Fruit fly (Drosophila melanogaster) whole organism, embryonic: ENCODE data around the gene CG12224.
A peak's percentile ranks its signal among the peaks of the same experiment; 100 is the strongest.

Experiments used
- CG15269 ChIP-seq: fragments of 200-800 bp; sonication (Bioruptor generic); optimal IDR thresholded peaks from 2 replicates; lab custom pipeline; 2018; ENCODE audit warnings: missing biosample characterization, mild to moderate bottlenecking, missing genetic modification characterization, moderate library complexity
- CG6791 ChIP-seq: fragments of 200-800 bp; sonication (Bioruptor generic); IDR thresholded peaks from 3 replicates; pipeline ENCODE4 v1.3.6; 2022; ENCODE audit warnings: missing biosample characterization, missing genetic modification characterization; ENCODE audit not compliant: partially characterized antibody
- CG7786 ChIP-seq: fragments of 200-800 bp; sonication (Bioruptor generic); optimal IDR thresholded peaks from 2 replicates; lab custom pipeline; 2016; ENCODE audit warnings: missing biosample characterization, missing genetic modification characterization
- CG7839 ChIP-seq: fragments of 200-800 bp; sonication (Bioruptor generic); optimal IDR thresholded peaks from 3 replicates; lab custom pipeline; 2018; ENCODE audit warnings: missing biosample characterization, mild to moderate bottlenecking, missing genetic modification characterization, moderate library complexity
- Camta ChIP-seq: fragments of 200-800 bp; sonication (Bioruptor generic); optimal IDR thresholded peaks from 2 replicates; lab custom pipeline; 2016; ENCODE audit warnings: missing biosample characterization, missing genetic modification characterization
- D ChIP-seq, 2 experiments: fragments of 200-800 bp in 1 of 2; fragments of >200 bp in 1 of 2; sonication (Bioruptor generic) in 1 of 2; optimal IDR thresholded peaks; 2 replicates in 1 of 2; 3 replicates in 1 of 2; lab custom pipeline; 2017; ENCODE audit warnings: mild to moderate bottlenecking in 1 of 2, missing biosample characterization in 1 of 2, missing genetic modification characterization in 1 of 2, missing genetic modification reagents in 1 of 2
- Scr ChIP-seq: fragments of 200-800 bp; sonication (Bioruptor generic); IDR thresholded peaks from 2 replicates; pipeline ENCODE4 v1.3.6; 2022; ENCODE audit warnings: missing biosample characterization, missing genetic modification characterization; ENCODE audit not compliant: partially characterized antibody
- Sin3A ChIP-seq: fragments of >200 bp; optimal IDR thresholded peaks from 2 replicates; lab custom pipeline; 2018
- al ChIP-seq: fragments of 200-800 bp; sonication (Bioruptor generic); IDR thresholded peaks from 2 replicates; pipeline ENCODE4 v1.3.6; 2022; ENCODE audit warnings: missing biosample characterization, missing genetic modification characterization
- fd102C ChIP-seq: fragments of 200-800 bp; sonication (Bioruptor generic); optimal IDR thresholded peaks from 2 replicates; lab custom pipeline; 2018; ENCODE audit warnings: missing biosample characterization, mild to moderate bottlenecking, missing genetic modification characterization, moderate library complexity
- inv ChIP-seq: fragments of 200-800 bp; sonication (Bioruptor generic); IDR thresholded peaks from 2 replicates; pipeline ENCODE4 v1.3.6; 2022; ENCODE audit warnings: missing biosample characterization, missing genetic modification characterization; ENCODE audit not compliant: partially characterized antibody
- nom ChIP-seq: fragments of 200-800 bp; sonication (Bioruptor generic); optimal IDR thresholded peaks from 2 replicates; lab custom pipeline; 2017; ENCODE audit warnings: missing biosample characterization, missing genetic modification characterization, mild to moderate bottlenecking, moderate library complexity, missing genetic modification reagents
- sc ChIP-seq, 3 experiments: fragments of >200 bp in 2 of 3; fragments of 200-800 bp in 1 of 3; sonication (Bioruptor generic) in 1 of 3; optimal IDR thresholded peaks; 2 replicates in 2 of 3; 3 replicates in 1 of 3; lab custom pipeline; 2017; ENCODE audit warnings: mild to moderate bottlenecking in 1 of 3, missing biosample characterization in 1 of 3, missing genetic modification characterization in 1 of 3, missing genetic modification reagents in 1 of 3
- trh ChIP-seq: fragments of 200-800 bp; sonication (Bioruptor generic); optimal IDR thresholded peaks from 2 replicates; lab custom pipeline; 2016; ENCODE audit warnings: missing biosample characterization, missing genetic modification characterization

DNA sequence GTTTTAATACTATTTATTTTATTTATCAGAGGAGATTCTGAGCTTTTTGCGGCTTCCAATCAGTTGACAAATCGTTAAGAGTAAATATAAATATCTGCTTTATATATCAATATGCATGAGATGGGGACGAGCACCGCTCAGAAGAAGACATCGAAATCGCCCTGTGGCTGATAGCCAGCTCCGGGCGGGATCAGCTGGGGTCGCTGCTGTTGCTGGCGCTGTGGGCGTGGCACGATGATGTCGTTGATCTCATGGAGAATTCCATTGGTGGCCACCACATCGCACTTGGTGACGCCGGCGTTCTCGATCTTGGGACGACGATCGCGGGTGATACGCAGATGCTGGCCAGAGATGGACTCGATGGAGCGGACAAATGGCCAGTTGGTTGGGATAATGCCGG is 3.0 kb upstream of the CG12224 start:
- no peak for TF ChIP-seq CG6791 (GFP tag; lab: Robert Waterston, UW)
- no peak for TF ChIP-seq al (GFP tag; lab: Robert Waterston, UW)
- no peak for TF ChIP-seq D (optimal IDR thresholded peaks at IDR 0.05; lab: Kevin White, UChicago)
- no peak for TF ChIP-seq D (GFP tag; optimal IDR thresholded peaks at IDR 0.05; lab: Kevin White, UChicago)
- TF ChIP-seq Scr = no peak
- peak; percentile 38 for TF ChIP-seq nom (GFP tag; lab: Kevin White, UChicago)
- no peak for TF ChIP-seq fd102C (GFP tag; lab: Kevin White, UChicago)
- TF ChIP-seq Camta (GFP tag; lab: Kevin White, UChicago) = no peak
- TF ChIP-seq CG15269 = no peak
- TF ChIP-seq Sin3A (lab: Kevin White, UChicago) = no peak
- no peak for TF ChIP-seq trh (GFP tag; lab: Kevin White, UChicago)
- TF ChIP-seq CG7839 (tag; lab: Kevin White, UChicago) = no peak
- TF ChIP-seq sc (optimal IDR thresholded peaks at IDR 0.05; lab: Kevin White, UChicago) = no peak
- no peak for TF ChIP-seq sc (GFP tag; optimal IDR thresholded peaks at IDR 0.05; lab: Kevin White, UChicago)
- TF ChIP-seq inv (GFP tag; lab: Robert Waterston, UW) = no peak
- TF ChIP-seq CG7786 (GFP tag; lab: Kevin White, UChicago) = no peak
